Worm (Caenorhabditis elegans) whole organism, young adult: ENCODE results near the gene fem-1.

Experiments used
- B0261.1 ChIP-seq: sonication (generic microtip); optimal IDR thresholded peaks from 2 replicates; lab custom pipeline; 2016; ENCODE audit warnings: mild to moderate bottlenecking, missing genetic modification characterization, moderate library complexity, missing compliant biosample characterization
- F23B12.7 ChIP-seq: sonication (generic microtip); optimal IDR thresholded peaks from 2 replicates; lab custom pipeline; 2017; ENCODE audit warnings: missing genetic modification characterization, mild to moderate bottlenecking, missing compliant biosample characterization, antibody characterized with exemption, moderate library complexity; ENCODE audit not compliant: insufficient read depth
- F39B2.1 ChIP-seq: fragments of 200-800 bp; sonication (Bioruptor generic); IDR thresholded peaks from 2 replicates; pipeline ENCODE4 v1.3.6; 2022; ENCODE audit warnings: missing genetic modification reagents, missing genetic modification characterization, missing compliant biosample characterization
- F52B5.7 ChIP-seq: sonication (generic microtip); optimal IDR thresholded peaks from 2 replicates; lab custom pipeline; 2016; ENCODE audit warnings: mild to moderate bottlenecking, missing genetic modification characterization, missing compliant biosample characterization
- K12H6.12 ChIP-seq: fragments of 200-800 bp; sonication (Bioruptor generic); optimal IDR thresholded peaks from 2 replicates; lab custom pipeline; 2018; ENCODE audit warnings: mild to moderate bottlenecking, missing genetic modification characterization, missing compliant biosample characterization
- Y53F4B.3 ChIP-seq: fragments of 200-800 bp; sonication (Bioruptor generic); IDR thresholded peaks from 2 replicates; pipeline ENCODE4 v1.3.6; 2022; ENCODE audit warnings: missing genetic modification reagents, missing genetic modification characterization, missing compliant biosample characterization
- Y79H2A.3 ChIP-seq: fragments of 200-800 bp; sonication (Bioruptor generic); conservative IDR thresholded peaks from 2 replicates; pipeline ENCODE4 v1.3.6; 2022; ENCODE audit warnings: missing genetic modification reagents, missing genetic modification characterization, missing compliant biosample characterization
- ama-1 ChIP-seq, 3 experiments: fragments of 150-350 bp in 1 of 3; sonication (generic microtip) in 2 of 3; optimal IDR thresholded peaks; 2 replicates each; lab custom pipeline; 2014 to 2018; ENCODE audit warnings: missing biosample characterization in 2 of 3, missing genetic modification characterization in 2 of 3, missing genetic modification reagents in 2 of 3
- attf-3 ChIP-seq: fragments of 200-800 bp; sonication (Bioruptor generic); conservative IDR thresholded peaks from 2 replicates; pipeline ENCODE4 v1.3.6; 2022; ENCODE audit warnings: missing genetic modification reagents, missing genetic modification characterization, missing compliant biosample characterization
- attf-6 ChIP-seq: fragments of 200-800 bp; sonication (Bioruptor generic); IDR thresholded peaks from 2 replicates; pipeline ENCODE4 v1.3.6; 2022; ENCODE audit warnings: missing genetic modification reagents, missing genetic modification characterization, missing compliant biosample characterization
- cebp-1 ChIP-seq, 2 experiments: fragments of 200-800 bp in 1 of 2; sonication (Bioruptor generic) in 1 of 2; sonication (generic microtip) in 1 of 2; IDR thresholded peaks in 1 of 2; optimal IDR thresholded peaks in 1 of 2; 2 replicates each; pipeline versions ENCODE4 v1.3.6 to Lab custom; 2017 to 2022; ENCODE audit warnings: missing compliant biosample characterization in 2 of 2, missing genetic modification characterization in 2 of 2, mild to moderate bottlenecking in 1 of 2, missing genetic modification reagents in 1 of 2, moderate library complexity in 1 of 2
- ceh-27 ChIP-seq: fragments of 200-800 bp; sonication (Bioruptor generic); optimal IDR thresholded peaks from 2 replicates; lab custom pipeline; 2018; ENCODE audit warnings: mild to moderate bottlenecking, missing genetic modification characterization, moderate library complexity, missing compliant biosample characterization
- ceh-58 ChIP-seq: fragments of 200-800 bp; sonication (Bioruptor generic); IDR thresholded peaks from 2 replicates; pipeline ENCODE4 v1.3.6; 2022; ENCODE audit warnings: missing genetic modification characterization, missing compliant biosample characterization
- ceh-91 ChIP-seq: fragments of 200-800 bp; sonication (Bioruptor generic); IDR thresholded peaks from 2 replicates; pipeline ENCODE4 v1.3.6; 2022; ENCODE audit warnings: missing genetic modification reagents, missing genetic modification characterization, missing compliant biosample characterization
- dox-1 ChIP-seq: fragments of 200-800 bp; sonication (Bioruptor generic); IDR thresholded peaks from 2 replicates; pipeline ENCODE4 v1.3.6; 2022; ENCODE audit warnings: missing genetic modification reagents, missing genetic modification characterization, missing compliant biosample characterization
- dpl-1 ChIP-seq: fragments of 150-350 bp; optimal IDR thresholded peaks from 2 replicates; lab custom pipeline; 2014; ENCODE audit warnings: missing biosample characterization, missing genetic modification reagents, missing genetic modification characterization
- efl-1 ChIP-seq: fragments of 150-350 bp; optimal IDR thresholded peaks from 2 replicates; lab custom pipeline; 2014; ENCODE audit warnings: missing biosample characterization, missing genetic modification reagents, missing genetic modification characterization
- egl-18 ChIP-seq: fragments of 200-800 bp; sonication (Bioruptor generic); IDR thresholded peaks from 2 replicates; pipeline ENCODE4 v1.3.6; 2022; ENCODE audit warnings: missing genetic modification reagents, missing genetic modification characterization, missing compliant biosample characterization
- gei-17 ChIP-seq: fragments of 200-800 bp; sonication (Bioruptor generic); optimal IDR thresholded peaks from 2 replicates; lab custom pipeline; 2018; ENCODE audit warnings: mild to moderate bottlenecking, missing genetic modification characterization, missing compliant biosample characterization
- hlh-12 ChIP-seq: sonication (generic microtip); optimal IDR thresholded peaks from 2 replicates; lab custom pipeline; 2016; ENCODE audit warnings: missing genetic modification characterization, missing compliant biosample characterization
- hmg-1.2 ChIP-seq: fragments of 200-800 bp; sonication (Bioruptor generic); IDR thresholded peaks from 2 replicates; pipeline ENCODE4 v1.3.6; 2022; ENCODE audit warnings: missing genetic modification reagents, missing genetic modification characterization, missing compliant biosample characterization
- hrde-1 ChIP-seq: sonication (generic microtip); optimal IDR thresholded peaks from 2 replicates; lab custom pipeline; 2016; ENCODE audit warnings: missing genetic modification characterization, mild to moderate bottlenecking, missing compliant biosample characterization, moderate library complexity, missing genotype, missing genetic modification reagents, borderline replicate concordance
- lsl-1 ChIP-seq: fragments of 200-800 bp; sonication (Bioruptor generic); optimal IDR thresholded peaks from 2 replicates; lab custom pipeline; 2018; ENCODE audit warnings: mild to moderate bottlenecking, missing genetic modification characterization, moderate library complexity, missing compliant biosample characterization
- madf-6 ChIP-seq: fragments of 200-800 bp; sonication (Bioruptor generic); IDR thresholded peaks from 2 replicates; pipeline ENCODE4 v1.3.6; 2022; ENCODE audit warnings: missing genetic modification reagents, missing genetic modification characterization, missing compliant biosample characterization
- mcd-1 ChIP-seq: fragments of 200-800 bp; sonication (Bioruptor generic); IDR thresholded peaks from 2 replicates; pipeline ENCODE4 v1.3.6; 2022; ENCODE audit warnings: missing genetic modification reagents, missing genetic modification characterization, missing compliant biosample characterization
- mes-4 ChIP-seq: sonication (generic microtip); optimal IDR thresholded peaks from 2 replicates; lab custom pipeline; 2016; ENCODE audit warnings: missing genotype, missing genetic modification characterization, missing compliant biosample characterization
- nhr-179 ChIP-seq: sonication (generic microtip); optimal IDR thresholded peaks from 2 replicates; lab custom pipeline; 2016; ENCODE audit warnings: mild to moderate bottlenecking, missing genetic modification characterization, missing compliant biosample characterization
- nhr-90 ChIP-seq: sonication (generic microtip); optimal IDR thresholded peaks from 2 replicates; lab custom pipeline; 2016; ENCODE audit warnings: missing genotype, mild to moderate bottlenecking, missing genetic modification characterization, missing compliant biosample characterization
- repo-1 ChIP-seq: sonication (generic microtip); optimal IDR thresholded peaks from 2 replicates; lab custom pipeline; 2017; ENCODE audit warnings: mild to moderate bottlenecking, missing genetic modification characterization, missing compliant biosample characterization
- sea-2 ChIP-seq: fragments of 200-800 bp; sonication (Bioruptor generic); IDR thresholded peaks from 2 replicates; pipeline ENCODE4 v1.3.6; 2022; ENCODE audit warnings: missing genetic modification characterization, missing compliant biosample characterization
- snpc-1.3 ChIP-seq: sonication (generic microtip); optimal IDR thresholded peaks from 2 replicates; lab custom pipeline; 2017; ENCODE audit warnings: missing genetic modification characterization, mild to moderate bottlenecking, missing compliant biosample characterization, antibody characterized with exemption, moderate library complexity, missing genotype, missing genetic modification reagents; ENCODE audit not compliant: insufficient read depth
- snpc-4 ChIP-seq, 5 experiments: fragments of 150-350 bp in 1 of 5; sonication (generic microtip) in 4 of 5; optimal IDR thresholded peaks; 2 replicates each; lab custom pipeline; 2014 to 2018; ENCODE audit warnings: missing genetic modification characterization in 5 of 5, missing biosample characterization in 3 of 5, antibody characterized with exemption in 2 of 5, mild to moderate bottlenecking in 2 of 5, missing compliant biosample characterization in 2 of 5, missing genotype in 2 of 5, moderate library complexity in 2 of 5, missing genetic modification reagents in 1 of 5
- somi-1 ChIP-seq: fragments of 200-800 bp; sonication (Bioruptor generic); optimal IDR thresholded peaks from 2 replicates; lab custom pipeline; 2018; ENCODE audit warnings: mild to moderate bottlenecking, missing genetic modification characterization, missing compliant biosample characterization
- tlf-1 ChIP-seq: fragments of 200-800 bp; sonication (Bioruptor generic); optimal IDR thresholded peaks from 2 replicates; lab custom pipeline; 2018; ENCODE audit warnings: mild to moderate bottlenecking, missing genetic modification characterization, missing compliant biosample characterization
- xnd-1 ChIP-seq: sonication (generic microtip); optimal IDR thresholded peaks from 2 replicates; lab custom pipeline; 2016; ENCODE audit warnings: missing genotype, missing genetic modification reagents, missing genetic modification characterization, missing compliant biosample characterization
- zim-3 ChIP-seq: sonication (generic microtip); optimal IDR thresholded peaks from 2 replicates; lab custom pipeline; 2017; ENCODE audit warnings: mild to moderate bottlenecking, missing genetic modification characterization, moderate library complexity, missing compliant biosample characterization

The fem-1 gene

DNA sequence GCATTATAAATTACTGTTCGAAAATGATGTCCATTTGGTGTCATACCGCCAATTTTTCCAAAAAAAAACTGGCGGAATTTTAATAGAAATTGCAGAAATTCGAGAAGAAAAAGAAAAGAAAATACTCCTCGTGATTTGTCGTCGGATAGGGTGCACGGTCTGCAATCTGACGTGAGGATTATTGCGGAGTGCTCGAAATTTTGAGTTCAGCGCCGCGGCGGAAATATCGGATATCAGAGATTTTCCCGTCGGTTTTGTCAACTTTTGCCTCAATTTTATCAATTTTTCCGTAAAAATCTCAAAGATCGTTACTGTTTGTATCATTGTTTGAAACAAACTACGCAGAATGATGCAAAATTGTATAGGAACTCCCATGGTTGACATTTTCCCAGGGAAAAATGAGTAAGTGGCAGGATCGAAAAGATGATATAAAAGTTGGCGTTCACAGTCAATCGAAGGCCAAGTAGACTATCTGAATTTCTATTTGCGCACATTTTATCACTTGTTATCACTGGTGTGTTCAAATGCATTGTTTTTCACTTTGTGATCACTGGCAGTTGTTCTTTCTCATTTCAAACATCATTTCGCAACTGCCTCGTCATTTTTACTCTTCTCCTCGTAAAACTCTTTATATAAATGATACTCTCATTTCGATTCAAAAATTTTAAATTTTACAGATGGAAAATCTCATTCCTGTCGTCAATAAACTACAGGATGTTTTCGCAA lies at the start of gene fem-1, which contains the start of gene drp-1:
Gene fem-1 (minus strand): TSS at position 150 of the 726 bp plus-strand sequence.
Gene drp-1 (plus strand): TSS at position 676 of the 726 bp plus-strand sequence.
- no peak for TF ChIP-seq ceh-58 (GFP tag; lab: Robert Waterston, UW)
- peak; percentile 52; the same call in 1 of the 2 replicates for TF ChIP-seq dox-1 (GFP tag; lab: Robert Waterston, UW)
- TF ChIP-seq madf-6, result 0 out of 2 replicates have a peak, but pooled peaks have one; percentile 36
- no peak for TF ChIP-seq F52B5.7 (tag; lab: Kevin White, UChicago)
- TF ChIP-seq zim-3 (tag; lab: Kevin White, UChicago), result no peak
- TF ChIP-seq F23B12.7 (tag; lab: Kevin White, UChicago), result peak; percentile 55
- no peak for TF ChIP-seq Y79H2A.3 (GFP tag; lab: Robert Waterston, UW)
- no peak for TF ChIP-seq mcd-1 (GFP tag; lab: Robert Waterston, UW)
- peak; percentile 36 for TF ChIP-seq efl-1 (GFP tag; lab: Kevin White, UChicago)
- TF ChIP-seq mes-4 (tag; lab: Kevin White, UChicago), result no peak
- TF ChIP-seq nhr-90 (tag; lab: Kevin White, UChicago), result no peak
- peak; percentile 6 for TF ChIP-seq ama-1 (optimal IDR thresholded peaks at IDR 0.05; lab: Kevin White, UChicago)
- TF ChIP-seq ama-1 (GFP tag; optimal IDR thresholded peaks at IDR 0.05; lab: Kevin White, UChicago), result no peak
- no peak for TF ChIP-seq hlh-12 (tag; lab: Kevin White, UChicago)
- TF ChIP-seq snpc-1.3 (tag; lab: Kevin White, UChicago), result peak; percentile 1
- TF ChIP-seq snpc-4 (GFP tag; optimal IDR thresholded peaks at IDR 0.05; lab: Kevin White, UChicago), result no peak
- peak in 2 of 4 experiments; percentile 7 to 60 for TF ChIP-seq snpc-4 (tag; optimal IDR thresholded peaks at IDR 0.05; lab: Kevin White, UChicago)
- TF ChIP-seq Y53F4B.3 (GFP tag; lab: Robert Waterston, UW), result no peak
- TF ChIP-seq egl-18 (GFP tag; lab: Robert Waterston, UW), result no peak
- TF ChIP-seq lsl-1 (GFP tag; lab: Kevin White, UChicago), result no peak
- TF ChIP-seq hmg-1.2 (GFP tag; lab: Robert Waterston, UW), result no peak
- TF ChIP-seq ceh-91 (GFP tag; lab: Robert Waterston, UW), result 0 out of 2 replicates have a peak, but pooled peaks have one; percentile 12
- TF ChIP-seq F39B2.1 (GFP tag; lab: Robert Waterston, UW), result no peak
- TF ChIP-seq gei-17 (GFP tag; lab: Kevin White, UChicago), result no peak
- TF ChIP-seq somi-1 (GFP tag; lab: Kevin White, UChicago), result no peak
- no peak for TF ChIP-seq attf-3 (GFP tag; lab: Robert Waterston, UW)
- no peak for TF ChIP-seq dpl-1 (GFP tag; lab: Kevin White, UChicago)
- no peak for TF ChIP-seq cebp-1 (GFP tag; IDR thresholded peaks at IDR 0.05; lab: Robert Waterston, UW)
- TF ChIP-seq cebp-1 (tag; optimal IDR thresholded peaks at IDR 0.05; lab: Kevin White, UChicago), result peak; percentile 44
- no peak for TF ChIP-seq tlf-1
- no peak for TF ChIP-seq attf-6

DNA sequence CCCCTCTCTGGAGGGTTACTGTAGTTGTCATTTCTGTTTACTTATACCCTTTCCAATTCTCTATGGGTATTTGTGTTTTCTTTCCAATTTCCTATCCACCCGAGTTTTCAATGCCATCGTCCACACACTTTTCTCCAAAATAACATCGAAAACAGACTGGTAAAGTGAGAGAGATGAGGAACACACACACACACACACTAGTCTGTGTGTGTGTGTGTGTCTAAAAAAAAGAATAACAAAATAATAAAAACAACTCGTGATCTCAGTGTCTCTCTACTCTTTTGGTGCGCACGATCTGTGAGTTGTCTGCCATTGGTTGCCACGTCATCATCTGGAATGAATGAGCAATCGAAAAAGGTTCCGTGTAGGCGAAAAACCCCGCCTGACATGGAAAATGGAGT lies 48.6 kb upstream of the fem-1 start:
- TF ChIP-seq K12H6.12 (peak; percentile 70), ceh-27 (GFP tag; lab: Kevin White, UChicago) (peak; percentile 28), mcd-1 (GFP tag; lab: Robert Waterston, UW) (no peak)

DNA sequence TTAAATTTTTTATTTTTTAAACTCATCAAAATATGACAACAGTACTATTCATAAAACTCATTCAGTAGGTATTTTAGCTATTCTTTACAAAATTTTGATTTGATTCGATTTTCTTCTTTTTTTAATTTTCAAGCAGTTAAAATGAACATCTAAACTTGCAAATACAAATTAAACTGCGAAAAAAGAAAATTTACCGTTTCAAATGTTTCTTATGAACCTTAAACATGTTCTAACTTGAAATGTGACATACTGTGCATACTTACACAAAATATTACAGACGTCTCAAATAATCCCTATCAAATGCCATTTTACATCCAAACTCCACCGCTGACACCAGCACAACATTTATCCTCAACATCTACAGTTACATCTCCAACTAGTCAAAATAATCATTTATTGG lies 46.6 kb upstream of the fem-1 start, which contains the start of gene fkh-7:
Gene fkh-7 (plus strand): TSS at position 301 of the 400 bp plus-strand sequence.
- TF ChIP-seq F39B2.1 (GFP tag; lab: Robert Waterston, UW) (no peak), nhr-179 (tag; lab: Kevin White, UChicago) (no peak), sea-2 (GFP tag; lab: Robert Waterston, UW) (no peak), xnd-1 (tag; lab: Kevin White, UChicago) (no peak), repo-1 (tag; lab: Kevin White, UChicago) (no peak), B0261.1 (no peak), hrde-1 (no peak)
